Worm (Caenorhabditis elegans): ENCODE data around the gene Y73F8A.32.

Gene Y73F8A.32

ce11 chrIV:15472387-15472859 lies 48.8 kb downstream of the Y73F8A.32 start, which contains the start of gene Y73F8A.27 (continued):
- TF ChIP-seq ceh-58 (GFP tag; IDR thresholded peaks at IDR 0.05) (no peak), F23B12.7 (tag; optimal IDR thresholded peaks at IDR 0.05; ENCODE audit: insufficient read depth) (peak; percentile 68), F57C9.4 (tag; optimal IDR thresholded peaks at IDR 0.05) (no peak), athp-1 (tag; optimal IDR thresholded peaks at IDR 0.05) (peak; percentile 84), C17E4.6 (GFP tag; IDR thresholded peaks at IDR 0.05) (0 out of 2 replicates have a peak, but pooled peaks have one; percentile 56), lin-40 (tag; optimal IDR thresholded peaks at IDR 0.05) (peak; percentile 95), nhr-90 (tag; optimal IDR thresholded peaks at IDR 0.05) (peak; percentile 28), K12H6.12 (tag; optimal IDR thresholded peaks at IDR 0.05) (peak; percentile 74), him-1 (tag; optimal IDR thresholded peaks at IDR 0.05) (no peak), tlf-1 (GFP tag; optimal IDR thresholded peaks at IDR 0.05) (peak; percentile 91), B0336.3 (GFP tag; IDR thresholded peaks at IDR 0.05) (peak; percentile 86), hsf-1 (GFP tag; IDR thresholded peaks at IDR 0.05) (peak; percentile 81), T07F8.4 (tag; optimal IDR thresholded peaks at IDR 0.05) (no peak), repo-1 (tag; optimal IDR thresholded peaks at IDR 0.05) (peak; percentile 77), efl-1 (GFP tag; optimal IDR thresholded peaks at IDR 0.05) (peak; percentile 24), lir-1 (GFP tag; conservative IDR thresholded peaks at IDR 0.05) (peak; percentile 79), nhr-80 (tag; optimal IDR thresholded peaks at IDR 0.05) (peak; percentile 54), mel-28 (tag; optimal IDR thresholded peaks at IDR 0.05; ENCODE audit: borderline replicate concordance) (no peak), B0019.2 (GFP tag; conservative IDR thresholded peaks at IDR 0.05) (0 out of 2 replicates have a peak, but pooled peaks have one; percentile 53), snpc-1.1 (tag; optimal IDR thresholded peaks at IDR 0.05; ENCODE audit: insufficient read depth) (peak; percentile 63), hrde-1 (tag; optimal IDR thresholded peaks at IDR 0.05; ENCODE audit: borderline replicate concordance) (peak; percentile 22), tbp1 (GFP tag; optimal IDR thresholded peaks at IDR 0.05) (peak; percentile 75), K11D2.4 (GFP tag; IDR thresholded peaks at IDR 0.05) (peak; percentile 90), lin-54 (GFP tag; optimal IDR thresholded peaks at IDR 0.05) (peak; percentile 90), nhr-120 (GFP tag; IDR thresholded peaks at IDR 0.05) (no peak), chd-7 (tag; optimal IDR thresholded peaks at IDR 0.05) (peak; percentile 36), mcd-1 (GFP tag; IDR thresholded peaks at IDR 0.05) (peak; percentile 99), attf-6 (GFP tag; IDR thresholded peaks at IDR 0.05) (peak; percentile 98), egrh-3 (GFP tag; IDR thresholded peaks at IDR 0.05) (no peak), zfh-2 (GFP tag; conservative IDR thresholded peaks at IDR 0.05) (peak; percentile 26; the same call in 1 of the 2 replicates), F37B4.10 (GFP tag; IDR thresholded peaks at IDR 0.05) (no peak), hmg-1.2 (GFP tag; IDR thresholded peaks at IDR 0.05) (peak; percentile 98), somi-1 (GFP tag; optimal IDR thresholded peaks at IDR 0.05) (peak; percentile 63), pha-4 (tag; optimal IDR thresholded peaks at IDR 0.05) (peak; percentile 90), hlh-26 (GFP tag; conservative IDR thresholded peaks at IDR 0.05) (no peak), ceh-27 (GFP tag; optimal IDR thresholded peaks at IDR 0.05) (peak; percentile 83), rcor-1 (GFP tag; IDR thresholded peaks at IDR 0.05) (peak; percentile 90), lag-1 (GFP tag; IDR thresholded peaks at IDR 0.05) (no peak), unc-130 (GFP tag; optimal IDR thresholded peaks at IDR 0.05) (peak; percentile 62), C06A6.2 (GFP tag; conservative IDR thresholded peaks at IDR 0.05) (peak; percentile 80), hmg-20 (GFP tag; IDR thresholded peaks at IDR 0.05) (peak; percentile 68), ccch-3 (GFP tag; optimal IDR thresholded peaks at IDR 0.05) (no peak), B0261.1 (tag; optimal IDR thresholded peaks at IDR 0.05) (peak; percentile 10), ZK185.1 (tag; optimal IDR thresholded peaks at IDR 0.05; ENCODE audit: poor library complexity, severe bottlenecking) (peak; percentile 73), cebp-1 (GFP tag; IDR thresholded peaks at IDR 0.05) (no peak), cebp-1 (tag; optimal IDR thresholded peaks at IDR 0.05) (peak; percentile 88), snpc-1.3 (tag; optimal IDR thresholded peaks at IDR 0.05; ENCODE audit: insufficient read depth) (peak; percentile 83), Y53G8AR.9 (GFP tag; conservative IDR thresholded peaks at IDR 0.05) (peak; percentile 93)
